Worm (Caenorhabditis elegans) whole organism, L1 larva: ENCODE measurements around the gene adbp-1.

Source experiments
- ama-1 ChIP-seq: fragments of 150-350 bp; optimal IDR thresholded peaks from 2 replicates; lab custom pipeline; 2014
- tbx-2 ChIP-seq: sonication (generic microtip); optimal IDR thresholded peaks from 2 replicates; lab custom pipeline; 2016; ENCODE audit warnings: missing genetic modification characterization, missing compliant biosample characterization
- ztf-11 ChIP-seq, 2 experiments: sonication (generic microtip); optimal IDR thresholded peaks; 2 replicates each; lab custom pipeline; 2016 to 2017; ENCODE audit warnings: missing genetic modification characterization in 2 of 2, missing biosample characterization in 1 of 2, missing compliant biosample characterization in 1 of 2

DNA sequence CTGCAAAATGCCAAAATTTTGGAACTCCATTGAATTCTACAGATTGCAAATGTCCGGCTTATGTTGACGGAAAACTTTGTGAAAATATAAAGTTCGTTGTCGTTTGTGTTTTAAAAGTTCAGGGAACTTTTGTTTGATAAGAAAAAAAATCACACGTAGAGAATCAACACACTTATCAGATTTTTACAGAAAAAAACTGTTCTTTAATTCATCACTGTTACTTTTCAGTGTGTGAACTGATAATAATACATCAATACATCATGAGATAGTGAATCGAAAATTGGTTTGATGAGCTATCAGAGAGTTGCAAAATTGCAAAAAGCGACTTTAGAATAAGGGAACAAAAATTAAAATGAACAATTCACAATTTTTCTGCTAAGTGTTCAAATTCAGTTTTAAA is 25.5 kb upstream of the adbp-1 start:
- TF ChIP-seq ama-1, result no peak
- TF ChIP-seq tbx-2 (tag; lab: Kevin White, UChicago), result no peak
- TF ChIP-seq ztf-11 (tag; optimal IDR thresholded peaks at IDR 0.05; lab: Kevin White, UChicago), result no peak
